Worm (Caenorhabditis elegans) whole organism, L1 larva: ENCODE results near the gene F16G10.10.

Experiments
- ceh-90 ChIP-seq: sonication (generic microtip); optimal IDR thresholded peaks from 2 replicates; lab custom pipeline; 2016; ENCODE audit warnings: missing genetic modification characterization, missing compliant biosample characterization
- egl-13 ChIP-seq: sonication (generic microtip); optimal IDR thresholded peaks from 2 replicates; lab custom pipeline; 2016; ENCODE audit warnings: missing genotype, missing genetic modification reagents, missing genetic modification characterization, missing compliant biosample characterization
- elt-3 ChIP-seq, 6 experiments: fragments of 150-350 bp in 1 of 6; sonication (generic microtip); optimal IDR thresholded peaks; 2 replicates each; lab custom pipeline; 2017 to 2018; ENCODE audit warnings: missing biosample characterization in 6 of 6, missing genetic modification characterization in 6 of 6, inconsistent platforms in 1 of 6
- nhr-71 ChIP-seq: sonication (generic microtip); optimal IDR thresholded peaks from 2 replicates; lab custom pipeline; 2016; ENCODE audit warnings: mild to moderate bottlenecking, missing genetic modification characterization, moderate library complexity, missing compliant biosample characterization
- pax-3 ChIP-seq: fragments of 200-800 bp; sonication (Bioruptor generic); optimal IDR thresholded peaks from 2 replicates; lab custom pipeline; 2018; ENCODE audit warnings: mild to moderate bottlenecking, missing genetic modification characterization, moderate library complexity, missing compliant biosample characterization

ce11 chrII:2359965-2360364 is 30.8 kb downstream of the F16G10.10 start, which contains the start of gene F43C11.16:
- no peak for TF ChIP-seq pax-3 (tag; lab: Kevin White, UChicago)
- TF ChIP-seq nhr-71 = no peak
- TF ChIP-seq elt-3 (tag; optimal IDR thresholded peaks at IDR 0.05; lab: Kevin White, UChicago) = no peak
- TF ChIP-seq ceh-90 (tag; lab: Kevin White, UChicago) = no peak
- no peak for TF ChIP-seq egl-13 (tag; lab: Kevin White, UChicago)
